Fruit fly (Drosophila melanogaster) whole organism, embryonic: Measurements from ENCODE around the gene psh.

ENCODE experiments used
- CG10267 ChIP-seq: fragments of 200-800 bp; sonication (Bioruptor generic); optimal IDR thresholded peaks from 2 replicates; lab custom pipeline; 2018; ENCODE audit warnings: missing biosample characterization, mild to moderate bottlenecking, missing genetic modification characterization, moderate library complexity
- CG12071 ChIP-seq: fragments of 200-800 bp; sonication (Bioruptor generic); optimal IDR thresholded peaks from 3 replicates; lab custom pipeline; 2018; ENCODE audit warnings: missing biosample characterization, mild to moderate bottlenecking, missing genetic modification characterization
- CG12155 ChIP-seq: fragments of 200-800 bp; sonication (Bioruptor generic); optimal IDR thresholded peaks from 3 replicates; lab custom pipeline; 2016; ENCODE audit warnings: missing biosample characterization, missing genetic modification characterization
- CG13624 ChIP-seq: fragments of 200-800 bp; sonication (Bioruptor generic); optimal IDR thresholded peaks from 2 replicates; lab custom pipeline; 2016; ENCODE audit warnings: missing biosample characterization, missing genetic modification characterization
- CG13894 ChIP-seq: fragments of 200-800 bp; sonication (Bioruptor generic); optimal IDR thresholded peaks from 3 replicates; lab custom pipeline; 2018; ENCODE audit warnings: missing biosample characterization, mild to moderate bottlenecking, missing genetic modification characterization, moderate library complexity
- CG14667 ChIP-seq: fragments of 200-800 bp; sonication (Bioruptor generic); IDR thresholded peaks from 2 replicates; pipeline ENCODE4 v1.3.6; 2022; ENCODE audit warnings: missing biosample characterization, missing genetic modification characterization
- CG1529 ChIP-seq: fragments of 200-800 bp; sonication (Bioruptor generic); optimal IDR thresholded peaks from 3 replicates; lab custom pipeline; 2018; ENCODE audit warnings: missing biosample characterization, missing genetic modification characterization
- CG1603 ChIP-seq: fragments of 200-800 bp; sonication (Bioruptor generic); optimal IDR thresholded peaks from 2 replicates; lab custom pipeline; 2019; ENCODE audit warnings: missing biosample characterization, mild to moderate bottlenecking, missing genetic modification characterization, moderate library complexity
- CG1792 ChIP-seq: fragments of 200-800 bp; sonication (Bioruptor generic); optimal IDR thresholded peaks from 2 replicates; lab custom pipeline; 2016; ENCODE audit warnings: missing biosample characterization, missing genetic modification characterization
- CG18262 ChIP-seq: fragments of 200-800 bp; optimal IDR thresholded peaks from 3 replicates; lab custom pipeline; 2019; ENCODE audit warnings: missing biosample characterization, mild to moderate bottlenecking, missing genetic modification characterization, moderate library complexity
- CG18619 ChIP-seq: fragments of 200-800 bp; sonication (Bioruptor generic); optimal IDR thresholded peaks from 3 replicates; lab custom pipeline; 2017; ENCODE audit warnings: missing biosample characterization, mild to moderate bottlenecking, missing genetic modification characterization
- CG32772 ChIP-seq: fragments of 200-800 bp; sonication (Bioruptor generic); IDR thresholded peaks from 2 replicates; pipeline ENCODE4 v1.3.6; 2022; ENCODE audit warnings: missing biosample characterization, missing genetic modification characterization
- CG3838 ChIP-seq: fragments of 200-800 bp; sonication (Bioruptor generic); optimal IDR thresholded peaks from 3 replicates; lab custom pipeline; 2016; ENCODE audit warnings: missing biosample characterization, missing genetic modification characterization
- CG7928 ChIP-seq: fragments of 200-800 bp; sonication (Bioruptor generic); optimal IDR thresholded peaks from 2 replicates; lab custom pipeline; 2017; ENCODE audit warnings: missing biosample characterization, mild to moderate bottlenecking, missing genetic modification characterization
- CG8359 ChIP-seq: fragments of 200-800 bp; sonication (Bioruptor generic); optimal IDR thresholded peaks from 2 replicates; lab custom pipeline; 2017; ENCODE audit warnings: missing biosample characterization, mild to moderate bottlenecking, missing genetic modification characterization, borderline replicate concordance
- CG8388 ChIP-seq: fragments of 200-800 bp; sonication (Bioruptor generic); optimal IDR thresholded peaks from 2 replicates; lab custom pipeline; 2019; ENCODE audit warnings: missing biosample characterization, mild to moderate bottlenecking, missing genetic modification characterization, moderate library complexity
- CG9609 ChIP-seq: fragments of 200-800 bp; sonication (Bioruptor generic); optimal IDR thresholded peaks from 3 replicates; lab custom pipeline; 2016; ENCODE audit warnings: missing biosample characterization, missing genetic modification characterization
- CG9727 ChIP-seq: fragments of 200-800 bp; sonication (Bioruptor generic); optimal IDR thresholded peaks from 3 replicates; lab custom pipeline; 2017; ENCODE audit warnings: missing biosample characterization, mild to moderate bottlenecking, missing genetic modification characterization
- CG9797 ChIP-seq: fragments of 200-800 bp; sonication (Bioruptor generic); optimal IDR thresholded peaks from 3 replicates; lab custom pipeline; 2018; ENCODE audit warnings: missing biosample characterization, mild to moderate bottlenecking, missing genetic modification characterization
- D ChIP-seq, 2 experiments: fragments of 200-800 bp in 1 of 2; fragments of >200 bp in 1 of 2; sonication (Bioruptor generic) in 1 of 2; optimal IDR thresholded peaks; 2 replicates in 1 of 2; 3 replicates in 1 of 2; lab custom pipeline; 2017; ENCODE audit warnings: mild to moderate bottlenecking in 1 of 2, missing biosample characterization in 1 of 2, missing genetic modification characterization in 1 of 2, missing genetic modification reagents in 1 of 2
- Dip3 ChIP-seq: fragments of 200-800 bp; sonication (Bioruptor generic); optimal IDR thresholded peaks from 3 replicates; lab custom pipeline; 2016; ENCODE audit warnings: missing biosample characterization, missing genetic modification characterization
- Dp ChIP-seq: fragments of 200-800 bp; sonication (Bioruptor generic); optimal IDR thresholded peaks from 2 replicates; lab custom pipeline; 2018; ENCODE audit warnings: missing biosample characterization, mild to moderate bottlenecking, missing genetic modification characterization, moderate library complexity
- ERR ChIP-seq: fragments of 200-800 bp; sonication (Bioruptor generic); optimal IDR thresholded peaks from 2 replicates; lab custom pipeline; 2016; ENCODE audit warnings: missing biosample characterization, missing genetic modification characterization
- Elba2 ChIP-seq: fragments of 200-800 bp; sonication (Bioruptor generic); optimal IDR thresholded peaks from 3 replicates; lab custom pipeline; 2016; ENCODE audit warnings: missing biosample characterization, missing genetic modification characterization
- GATAe ChIP-seq: fragments of 200-800 bp; sonication (Bioruptor generic); conservative IDR thresholded peaks from 2 replicates; pipeline ENCODE4 v1.3.6; 2022; ENCODE audit warnings: missing biosample characterization, missing genetic modification characterization
- Gug ChIP-seq: fragments of 200-800 bp; sonication (Bioruptor generic); IDR thresholded peaks from 4 replicates; pipeline ENCODE4 v1.3.6; 2022; ENCODE audit warnings: missing biosample characterization, missing genetic modification characterization
- H2.0 ChIP-seq: fragments of 200-800 bp; sonication (Bioruptor generic); IDR thresholded peaks from 2 replicates; pipeline ENCODE4 v1.3.6; 2022; ENCODE audit warnings: missing biosample characterization, missing genetic modification characterization
- Hr51 ChIP-seq, 2 experiments: fragments of 200-800 bp; sonication (Bioruptor generic); optimal IDR thresholded peaks; 2 replicates in 1 of 2; 3 replicates in 1 of 2; lab custom pipeline; 2016 to 2018; ENCODE audit warnings: missing biosample characterization in 2 of 2, missing genetic modification characterization in 2 of 2, mild to moderate bottlenecking in 1 of 2, moderate library complexity in 1 of 2
- Kr ChIP-seq: fragments of 200-800 bp; sonication (Bioruptor generic); optimal IDR thresholded peaks from 2 replicates; lab custom pipeline; 2017; ENCODE audit warnings: missing biosample characterization, mild to moderate bottlenecking, missing genetic modification characterization
- Meics ChIP-seq: fragments of 200-800 bp; sonication (Bioruptor generic); optimal IDR thresholded peaks from 2 replicates; lab custom pipeline; 2017; ENCODE audit warnings: missing biosample characterization, mild to moderate bottlenecking, missing genetic modification characterization
- Oaz ChIP-seq: fragments of 200-800 bp; sonication (Bioruptor generic); IDR thresholded peaks from 2 replicates; pipeline ENCODE4 v1.3.6; 2022; ENCODE audit warnings: missing biosample characterization, missing genetic modification characterization
- Ssrp ChIP-seq: fragments of 200-800 bp; sonication (Bioruptor generic); optimal IDR thresholded peaks from 2 replicates; lab custom pipeline; 2018; ENCODE audit warnings: missing biosample characterization, mild to moderate bottlenecking, missing genetic modification characterization, moderate library complexity
- az2 ChIP-seq: fragments of 200-800 bp; sonication (Bioruptor generic); optimal IDR thresholded peaks from 3 replicates; lab custom pipeline; 2016; ENCODE audit warnings: missing biosample characterization, missing genetic modification characterization
- corto ChIP-seq: fragments of 200-800 bp; sonication (Bioruptor generic); optimal IDR thresholded peaks from 2 replicates; lab custom pipeline; 2016; ENCODE audit warnings: missing biosample characterization, mild to moderate bottlenecking, missing genetic modification characterization, moderate library complexity
- danr ChIP-seq: fragments of 200-800 bp; sonication (Bioruptor generic); IDR thresholded peaks from 2 replicates; pipeline ENCODE4 v1.3.6; 2022; ENCODE audit warnings: missing biosample characterization, missing genetic modification characterization
- disco-r ChIP-seq: fragments of 200-800 bp; sonication (Bioruptor generic); optimal IDR thresholded peaks from 2 replicates; lab custom pipeline; 2016; ENCODE audit warnings: missing biosample characterization, missing genetic modification characterization
- dmrt11E ChIP-seq: fragments of 200-800 bp; sonication (Bioruptor generic); optimal IDR thresholded peaks from 3 replicates; lab custom pipeline; 2018; ENCODE audit warnings: missing biosample characterization, mild to moderate bottlenecking, missing genetic modification characterization, moderate library complexity
- fru ChIP-seq: fragments of >200 bp; optimal IDR thresholded peaks from 2 replicates; lab custom pipeline; 2017
- gcm2 ChIP-seq: fragments of 200-800 bp; sonication (Bioruptor generic); optimal IDR thresholded peaks from 2 replicates; lab custom pipeline; 2016; ENCODE audit warnings: missing biosample characterization, missing genetic modification characterization
- mirr ChIP-seq: fragments of 200-800 bp; sonication (Bioruptor generic); optimal IDR thresholded peaks from 3 replicates; lab custom pipeline; 2018; ENCODE audit warnings: missing biosample characterization, mild to moderate bottlenecking, missing genetic modification characterization
- phol ChIP-seq: fragments of 200-800 bp; sonication (Bioruptor generic); optimal IDR thresholded peaks from 3 replicates; lab custom pipeline; 2018; ENCODE audit warnings: missing biosample characterization, mild to moderate bottlenecking, missing genetic modification characterization, moderate library complexity
- repo ChIP-seq: fragments of 200-800 bp; sonication (Bioruptor generic); optimal IDR thresholded peaks from 2 replicates; lab custom pipeline; 2016; ENCODE audit warnings: missing biosample characterization, missing genetic modification characterization
- sd ChIP-seq: fragments of 200-800 bp; sonication (Bioruptor generic); optimal IDR thresholded peaks from 3 replicates; lab custom pipeline; 2018; ENCODE audit warnings: missing biosample characterization, mild to moderate bottlenecking, missing genetic modification characterization, moderate library complexity
- tll ChIP-seq, 2 experiments: fragments of 200-800 bp in 1 of 2; fragments of >200 bp in 1 of 2; sonication (Bioruptor generic) in 1 of 2; optimal IDR thresholded peaks; 2 replicates each; lab custom pipeline; 2017 to 2019; ENCODE audit warnings: missing biosample characterization in 2 of 2, missing genetic modification characterization in 2 of 2, mild to moderate bottlenecking in 1 of 2, moderate library complexity in 1 of 2
- trh ChIP-seq: fragments of 200-800 bp; sonication (Bioruptor generic); optimal IDR thresholded peaks from 2 replicates; lab custom pipeline; 2016; ENCODE audit warnings: missing biosample characterization, missing genetic modification characterization
- vvl ChIP-seq: fragments of 200-800 bp; sonication (Bioruptor generic); IDR thresholded peaks from 2 replicates; pipeline ENCODE4 v1.3.6; 2022; ENCODE audit warnings: missing biosample characterization, missing genetic modification characterization
- wor ChIP-seq: fragments of 200-800 bp; sonication (Bioruptor generic); IDR thresholded peaks from 2 replicates; pipeline ENCODE4 v1.3.6; 2022; ENCODE audit warnings: missing biosample characterization, missing genetic modification characterization
- zen2 ChIP-seq: fragments of 200-800 bp; sonication (Bioruptor generic); IDR thresholded peaks from 3 replicates; pipeline ENCODE4 v1.3.6; 2022; ENCODE audit warnings: missing biosample characterization, missing genetic modification characterization; ENCODE audit not compliant: partially characterized antibody

The psh gene

DNA sequence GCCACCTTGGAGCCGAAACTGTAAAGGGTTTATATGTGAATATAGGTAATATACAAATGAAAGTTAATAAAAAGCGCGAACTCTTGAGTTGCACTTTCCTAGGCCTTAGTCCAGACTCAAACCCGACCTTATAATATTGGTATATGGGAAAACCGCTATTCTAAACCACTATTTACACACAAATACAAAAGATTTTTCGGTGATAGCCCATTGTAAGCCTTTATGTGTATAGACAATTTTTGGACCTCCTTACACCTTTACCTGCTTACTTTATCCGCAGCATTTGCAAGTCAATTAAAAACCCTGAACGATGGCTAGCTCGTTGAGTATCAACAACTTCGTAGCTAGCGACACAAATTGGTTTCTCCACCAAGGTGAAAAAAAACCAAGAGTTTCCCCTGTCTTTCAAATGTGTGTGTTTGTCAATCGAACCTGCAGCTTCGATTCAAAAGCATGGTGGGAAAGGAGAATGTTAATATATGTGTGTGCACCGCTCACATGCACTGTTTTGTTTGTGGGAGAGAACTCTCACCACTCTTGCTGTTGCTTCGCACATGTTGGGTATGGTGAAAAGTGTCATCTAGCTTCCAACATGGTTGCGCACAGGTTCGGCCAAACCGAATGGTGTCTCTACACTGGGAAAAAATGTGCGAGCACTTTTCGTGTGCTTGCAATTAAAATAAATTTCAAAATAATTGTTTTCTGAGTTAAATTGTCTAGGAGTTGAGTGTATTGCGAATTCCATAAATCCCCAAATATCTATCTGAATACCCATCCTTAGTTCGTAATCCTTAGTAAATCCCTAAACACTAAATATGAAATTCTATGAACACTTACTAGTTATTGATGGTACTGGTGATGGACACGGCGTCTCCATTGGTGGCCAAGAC, 20.2 kb upstream of the psh start (continued):
- peak; percentile 70 for TF ChIP-seq Dip3
- TF ChIP-seq disco-r (GFP tag; lab: Kevin White, UChicago), result peak; percentile 77
- TF ChIP-seq CG9727 (GFP tag; lab: Kevin White, UChicago), result peak; percentile 79
- TF ChIP-seq Oaz (GFP tag; lab: Robert Waterston, UW), result peak; percentile 51; the same call in 1 of the 2 replicates
- TF ChIP-seq ERR (GFP tag; lab: Kevin White, UChicago), result peak; percentile 41
- no peak for TF ChIP-seq Elba2 (GFP tag; lab: Kevin White, UChicago)
- TF ChIP-seq D (optimal IDR thresholded peaks at IDR 0.05; lab: Kevin White, UChicago), result no peak
- peak; percentile 72 for TF ChIP-seq D (GFP tag; optimal IDR thresholded peaks at IDR 0.05; lab: Kevin White, UChicago)
- TF ChIP-seq repo (GFP tag; lab: Kevin White, UChicago), result peak; percentile 74
- TF ChIP-seq Ssrp (tag; lab: Kevin White, UChicago), result peak; percentile 62
- TF ChIP-seq CG9609, result peak; percentile 60
- TF ChIP-seq CG9797 (GFP tag; lab: Kevin White, UChicago), result no peak
- TF ChIP-seq CG1529, result peak; percentile 31
- peak; percentile 68 for TF ChIP-seq CG8388
- TF ChIP-seq H2.0, result peak; percentile 75
- no peak for TF ChIP-seq trh
- peak; percentile 37 for TF ChIP-seq CG8359 (GFP tag; lab: Kevin White, UChicago)
- TF ChIP-seq wor (GFP tag; lab: Robert Waterston, UW), result peak; percentile 53
- TF ChIP-seq corto (GFP tag; lab: Kevin White, UChicago), result peak; percentile 34
- no peak for TF ChIP-seq fru
- peak; percentile 64 for TF ChIP-seq CG13624 (GFP tag; lab: Kevin White, UChicago)
- TF ChIP-seq Kr (GFP tag; lab: Kevin White, UChicago), result no peak
- TF ChIP-seq az2 (GFP tag; lab: Kevin White, UChicago), result peak; percentile 79
- TF ChIP-seq Hr51 (GFP tag; optimal IDR thresholded peaks at IDR 0.05; lab: Kevin White, UChicago), result peak; percentile 27 to 78
- TF ChIP-seq CG3838 (GFP tag; lab: Kevin White, UChicago), result no peak
- TF ChIP-seq CG10267 (tag; lab: Kevin White, UChicago), result peak; percentile 72
- peak; percentile 54 for TF ChIP-seq CG18619 (GFP tag; lab: Kevin White, UChicago)
- TF ChIP-seq sd (tag; lab: Kevin White, UChicago), result no peak
- peak; percentile 87 for TF ChIP-seq CG1603 (tag; lab: Kevin White, UChicago)
- TF ChIP-seq CG12155, result peak; percentile 76
- peak; percentile 80 for TF ChIP-seq CG12071 (GFP tag; lab: Kevin White, UChicago)
- peak; percentile 71; the same call in 3 of the 4 replicates for TF ChIP-seq Gug (GFP tag; lab: Robert Waterston, UW)
- TF ChIP-seq zen2, result no peak
- TF ChIP-seq danr, result peak; percentile 10; the same call in 1 of the 2 replicates
- TF ChIP-seq CG13894 (tag; lab: Kevin White, UChicago), result no peak
- TF ChIP-seq CG14667 (GFP tag; lab: Robert Waterston, UW), result 0 out of 2 replicates have a peak, but pooled peaks have one; percentile 43
- TF ChIP-seq Meics (GFP tag; lab: Kevin White, UChicago), result peak; percentile 82
- TF ChIP-seq vvl (GFP tag; lab: Robert Waterston, UW), result peak; percentile 95
- TF ChIP-seq mirr (GFP tag; lab: Kevin White, UChicago), result no peak
- peak; percentile 75 for TF ChIP-seq CG1792
- peak; percentile 78 for TF ChIP-seq CG18262
- peak; percentile 60 for TF ChIP-seq dmrt11E (tag; lab: Kevin White, UChicago)
- no peak for TF ChIP-seq tll (GFP tag; optimal IDR thresholded peaks at IDR 0.05; lab: Kevin White, UChicago)
- peak; percentile 46 for TF ChIP-seq gcm2
- no peak for TF ChIP-seq CG7928 (GFP tag; lab: Kevin White, UChicago)
- peak; percentile 79 for TF ChIP-seq phol (tag; lab: Kevin White, UChicago)
- TF ChIP-seq CG32772 (GFP tag; lab: Robert Waterston, UW), result peak; percentile 70
- TF ChIP-seq GATAe (GFP tag; lab: Robert Waterston, UW), result no peak; the same call in 1 of the 2 replicates
- no peak for TF ChIP-seq Dp (GFP tag; lab: Kevin White, UChicago)
